Worm (Caenorhabditis elegans) whole organism, L1 larva: ENCODE results near the gene slo-2.

Source experiments
- C34B4.2 ChIP-seq: sonication (generic microtip); optimal IDR thresholded peaks from 2 replicates; lab custom pipeline; 2017; ENCODE audit warnings: mild to moderate bottlenecking, missing genetic modification characterization, missing compliant biosample characterization
- alr-1 ChIP-seq: fragments of 200-800 bp; sonication (Bioruptor generic); optimal IDR thresholded peaks from 2 replicates; lab custom pipeline; 2018; ENCODE audit warnings: borderline replicate concordance, mild to moderate bottlenecking, missing genetic modification characterization, missing compliant biosample characterization
- aly-2 ChIP-seq: fragments of 150-350 bp; optimal IDR thresholded peaks from 2 replicates; lab custom pipeline; 2014; ENCODE audit warnings: missing biosample characterization, missing genetic modification characterization
- ceh-8 ChIP-seq: fragments of 200-800 bp; sonication (Bioruptor generic); optimal IDR thresholded peaks from 2 replicates; lab custom pipeline; 2018; ENCODE audit warnings: mild to moderate bottlenecking, missing genetic modification characterization, moderate library complexity, missing compliant biosample characterization
- ceh-82 ChIP-seq, 3 experiments: fragments of 150-350 bp in 1 of 3; sonication (generic microtip) in 2 of 3; optimal IDR thresholded peaks; 2 replicates each; lab custom pipeline; 2014 to 2017; ENCODE audit warnings: missing biosample characterization in 3 of 3, missing genetic modification characterization in 3 of 3
- ceh-88 ChIP-seq: fragments of 200-800 bp; sonication (Bioruptor generic); IDR thresholded peaks from 2 replicates; pipeline ENCODE4 v1.3.6; 2022; ENCODE audit warnings: missing genetic modification characterization, missing compliant biosample characterization
- ceh-90 ChIP-seq: sonication (generic microtip); optimal IDR thresholded peaks from 2 replicates; lab custom pipeline; 2016; ENCODE audit warnings: missing genetic modification characterization, missing compliant biosample characterization
- efl-1 ChIP-seq, 4 experiments: fragments of 150-350 bp; optimal IDR thresholded peaks in 3 of 4; peaks in 1 of 4; 1 replicate in 1 of 4; 2 replicates in 3 of 4; lab custom pipeline; 2014; ENCODE audit warnings: missing biosample characterization in 2 of 4, missing genetic modification characterization in 2 of 4, missing genetic modification reagents in 2 of 4
- efl-3 ChIP-seq: fragments of 200-800 bp; sonication (Bioruptor generic); optimal IDR thresholded peaks from 2 replicates; lab custom pipeline; 2018; ENCODE audit warnings: mild to moderate bottlenecking, missing genetic modification characterization, missing compliant biosample characterization
- elt-2 ChIP-seq: sonication (generic microtip); optimal IDR thresholded peaks from 2 replicates; lab custom pipeline; 2016; ENCODE audit warnings: missing genetic modification characterization, mild to moderate bottlenecking, inconsistent platforms, missing compliant biosample characterization, missing genetic modification reagents
- elt-3 ChIP-seq, 6 experiments: fragments of 150-350 bp in 1 of 6; sonication (generic microtip); optimal IDR thresholded peaks; 2 replicates each; lab custom pipeline; 2017 to 2018; ENCODE audit warnings: missing biosample characterization in 6 of 6, missing genetic modification characterization in 6 of 6, inconsistent platforms in 1 of 6
- fkh-4 ChIP-seq: sonication (generic microtip); optimal IDR thresholded peaks from 2 replicates; lab custom pipeline; 2016; ENCODE audit warnings: missing compliant biosample characterization, missing genetic modification characterization, borderline replicate concordance
- irx-1 ChIP-seq: sonication (generic microtip); optimal IDR thresholded peaks from 2 replicates; lab custom pipeline; 2016; ENCODE audit warnings: missing genetic modification characterization, missing compliant biosample characterization
- jun-1 ChIP-seq: fragments of 150-350 bp; optimal IDR thresholded peaks from 2 replicates; lab custom pipeline; 2014; ENCODE audit warnings: missing biosample characterization, missing genetic modification reagents, missing genetic modification characterization
- lin-14 ChIP-seq: fragments of 200-800 bp; sonication (Bioruptor generic); optimal IDR thresholded peaks from 2 replicates; lab custom pipeline; 2018; ENCODE audit warnings: mild to moderate bottlenecking, missing genetic modification characterization, moderate library complexity, missing compliant biosample characterization
- lir-3 ChIP-seq: sonication (generic microtip); optimal IDR thresholded peaks from 2 replicates; lab custom pipeline; 2016; ENCODE audit warnings: mild to moderate bottlenecking, missing genetic modification characterization, moderate library complexity, missing compliant biosample characterization; ENCODE audit not compliant: poor library complexity
- mef-2 ChIP-seq: fragments of 150-350 bp; optimal IDR thresholded peaks from 2 replicates; lab custom pipeline; 2014; ENCODE audit warnings: missing biosample characterization, missing genetic modification characterization
- nhr-11 ChIP-seq: fragments of 150-350 bp; optimal IDR thresholded peaks from 2 replicates; lab custom pipeline; 2014; ENCODE audit warnings: missing biosample characterization, missing genetic modification characterization
- nhr-12 ChIP-seq: sonication (generic microtip); optimal IDR thresholded peaks from 2 replicates; lab custom pipeline; 2017; ENCODE audit warnings: missing biosample characterization, missing genetic modification characterization
- nhr-237 ChIP-seq: fragments of 150-350 bp; optimal IDR thresholded peaks from 2 replicates; lab custom pipeline; 2014; ENCODE audit warnings: missing biosample characterization, missing genetic modification characterization
- nhr-28 ChIP-seq: fragments of 150-350 bp; optimal IDR thresholded peaks from 2 replicates; lab custom pipeline; 2014; ENCODE audit warnings: missing biosample characterization, missing genetic modification characterization
- nhr-47 ChIP-seq: sonication (generic microtip); optimal IDR thresholded peaks from 2 replicates; lab custom pipeline; 2016; ENCODE audit warnings: mild to moderate bottlenecking, missing genetic modification characterization, moderate library complexity, missing compliant biosample characterization
- nhr-77 ChIP-seq: fragments of 150-350 bp; optimal IDR thresholded peaks from 2 replicates; lab custom pipeline; 2014; ENCODE audit warnings: missing biosample characterization, missing genetic modification characterization
- nhr-85 ChIP-seq: sonication (generic microtip); peaks from one replicate; lab custom pipeline; 2016; ENCODE audit warnings: missing genetic modification characterization, inconsistent platforms, missing compliant biosample characterization
- pag-3 ChIP-seq: sonication (generic microtip); optimal IDR thresholded peaks from 2 replicates; lab custom pipeline; 2017; ENCODE audit warnings: missing genetic modification characterization, mild to moderate bottlenecking, missing compliant biosample characterization, antibody characterized with exemption, borderline replicate concordance; ENCODE audit not compliant: insufficient read depth
- pqm-1 ChIP-seq: sonication (generic microtip); optimal IDR thresholded peaks from 3 replicates; lab custom pipeline; 2017; ENCODE audit warnings: missing biosample characterization, missing genetic modification characterization
- skn-1 ChIP-seq: fragments of 150-350 bp; optimal IDR thresholded peaks from 2 replicates; lab custom pipeline; 2014; ENCODE audit warnings: missing biosample characterization, missing genetic modification characterization
- snpc-4 ChIP-seq: fragments of 150-350 bp; optimal IDR thresholded peaks from 2 replicates; lab custom pipeline; 2014; ENCODE audit warnings: missing biosample characterization, missing genetic modification characterization
- sox-4 ChIP-seq: sonication (generic microtip); optimal IDR thresholded peaks from 2 replicates; lab custom pipeline; 2016; ENCODE audit warnings: missing genetic modification characterization, missing compliant biosample characterization
- unc-30 ChIP-seq: sonication (generic microtip); optimal IDR thresholded peaks from 2 replicates; lab custom pipeline; 2017; ENCODE audit warnings: missing biosample characterization, missing genetic modification characterization
- unc-62 ChIP-seq: fragments of 150-350 bp; optimal IDR thresholded peaks from 2 replicates; lab custom pipeline; 2014; ENCODE audit warnings: missing biosample characterization, missing genetic modification reagents, missing genetic modification characterization

The slo-2 gene

DNA sequence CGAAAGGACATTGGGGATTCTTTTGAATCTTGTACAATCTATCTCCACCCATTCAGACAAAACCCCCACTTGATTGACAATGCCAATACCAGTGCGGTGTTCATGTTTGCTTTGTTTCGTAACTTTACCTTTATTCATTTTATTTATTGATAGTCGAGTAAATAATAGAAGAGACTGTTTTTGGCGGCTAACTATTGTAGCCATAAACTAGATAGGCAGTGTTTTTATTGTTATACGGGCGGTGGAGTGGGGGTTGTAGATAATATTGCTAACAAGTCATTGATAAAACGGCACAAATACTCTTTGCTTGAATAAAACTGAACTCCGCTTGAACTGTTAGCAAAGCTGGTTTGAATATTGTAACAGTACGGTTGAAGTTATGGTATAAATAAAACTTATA, 40.8 kb downstream of the slo-2 start:
- TF ChIP-seq efl-1 (optimal IDR thresholded peaks at IDR 0.05; lab: Kevin White, UChicago) (no peak), efl-1 (GFP tag; optimal IDR thresholded peaks at IDR 0.05 in 1 of 2; lab: Kevin White, UChicago) (peak in 1 of 2 experiments; percentile 34), ceh-88 (no peak), lin-14 (GFP tag; lab: Kevin White, UChicago) (peak; percentile 43)
- TF ChIP-seq, all 84 proteins: peak for 2

DNA sequence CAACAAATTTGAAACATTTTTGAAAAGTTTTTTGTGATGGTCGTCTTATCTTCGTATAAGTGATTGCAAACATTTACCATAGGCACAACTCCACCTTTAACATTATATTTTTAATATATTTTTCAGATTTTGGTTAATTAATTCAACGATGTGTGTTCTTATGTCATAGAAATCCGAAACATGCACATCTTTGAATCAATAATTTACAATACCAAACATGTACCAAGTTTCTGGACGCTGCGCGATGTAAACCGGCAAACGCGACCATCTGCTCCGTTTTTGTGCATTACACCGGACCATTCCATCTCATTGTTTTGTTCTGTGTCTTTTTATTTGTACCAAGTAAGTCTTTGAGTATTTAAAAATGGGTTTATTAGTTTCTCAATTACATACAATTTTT, 48.2 kb downstream of the slo-2 start, which contains the start of gene pgp-4:
Gene pgp-4 (plus strand): TSS at position 301 of the 400 bp plus-strand sequence.
- no peak for TF ChIP-seq ceh-90 (tag; lab: Kevin White, UChicago)
- TF ChIP-seq lin-14 (GFP tag; lab: Kevin White, UChicago), result no peak
- no peak for TF ChIP-seq irx-1
- no peak for TF ChIP-seq ceh-82 (tag; optimal IDR thresholded peaks at IDR 0.05; lab: Kevin White, UChicago)
- TF ChIP-seq jun-1 (tag; lab: Kevin White, UChicago), result no peak
- TF ChIP-seq alr-1 (tag; lab: Kevin White, UChicago), result no peak
- TF ChIP-seq mef-2 (tag; lab: Kevin White, UChicago), result no peak
- TF ChIP-seq nhr-12 (tag; lab: Kevin White, UChicago), result no peak
- TF ChIP-seq nhr-47 (tag; lab: Kevin White, UChicago), result no peak
- TF ChIP-seq pag-3 (tag; lab: Kevin White, UChicago), result no peak
- no peak for TF ChIP-seq fkh-4 (tag; lab: Kevin White, UChicago)
- no peak for TF ChIP-seq unc-62 (GFP tag; lab: Kevin White, UChicago)
- TF ChIP-seq, all 84 proteins: peak for 0

DNA sequence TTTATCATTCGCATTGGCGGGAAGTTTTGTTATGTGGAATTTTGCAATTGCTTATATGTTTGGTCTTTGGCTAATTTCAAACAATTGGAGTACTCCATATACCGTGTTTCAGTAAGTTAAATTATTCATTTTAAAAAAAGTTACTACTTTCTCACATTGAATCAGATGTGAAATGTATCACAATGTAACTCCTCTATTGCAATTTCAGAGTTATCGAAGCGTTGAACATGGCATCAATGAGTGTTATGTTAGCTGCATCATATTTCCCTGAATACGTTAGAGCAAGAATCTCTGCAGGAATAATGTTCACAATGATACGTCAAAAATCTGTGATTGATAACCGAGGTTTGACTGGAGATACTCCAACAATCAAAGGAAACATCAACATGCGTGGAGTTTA, 49.9 kb downstream of the slo-2 start:
- TF ChIP-seq nhr-11 (tag; lab: Kevin White, UChicago), result no peak
- TF ChIP-seq nhr-237 (tag; lab: Kevin White, UChicago), result no peak
- no peak for TF ChIP-seq ceh-8 (GFP tag; lab: Kevin White, UChicago)
- no peak for TF ChIP-seq efl-3 (GFP tag; lab: Kevin White, UChicago)
- no peak for TF ChIP-seq C34B4.2 (tag; lab: Kevin White, UChicago)
- TF ChIP-seq ceh-90 (tag; lab: Kevin White, UChicago), result no peak
- no peak for TF ChIP-seq pag-3 (tag; lab: Kevin White, UChicago)

DNA sequence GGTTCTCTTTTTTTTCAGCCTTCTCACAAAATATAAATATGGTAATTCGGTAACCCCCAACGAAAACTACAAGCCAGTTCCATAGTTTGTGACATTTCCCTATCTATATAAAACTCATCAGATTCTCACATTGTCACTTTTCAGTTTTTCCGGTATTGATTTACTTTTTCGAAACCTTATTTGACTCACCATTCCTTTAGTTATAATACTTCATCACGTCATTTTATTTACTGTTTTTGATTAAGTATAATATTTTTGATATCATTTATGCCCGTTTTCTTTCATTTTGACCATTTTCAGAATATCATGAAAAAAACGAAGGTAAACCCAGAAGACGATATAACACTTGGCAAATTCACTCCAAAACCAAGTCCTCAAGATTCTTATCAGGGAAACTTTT, 53.9 kb downstream of the slo-2 start, which contains the start of gene pgp-3:
Gene pgp-3 (plus strand): TSS at position 301 of the 400 bp plus-strand sequence.
- TF ChIP-seq nhr-77 (tag; lab: Kevin White, UChicago), result no peak
- no peak for TF ChIP-seq aly-2

DNA sequence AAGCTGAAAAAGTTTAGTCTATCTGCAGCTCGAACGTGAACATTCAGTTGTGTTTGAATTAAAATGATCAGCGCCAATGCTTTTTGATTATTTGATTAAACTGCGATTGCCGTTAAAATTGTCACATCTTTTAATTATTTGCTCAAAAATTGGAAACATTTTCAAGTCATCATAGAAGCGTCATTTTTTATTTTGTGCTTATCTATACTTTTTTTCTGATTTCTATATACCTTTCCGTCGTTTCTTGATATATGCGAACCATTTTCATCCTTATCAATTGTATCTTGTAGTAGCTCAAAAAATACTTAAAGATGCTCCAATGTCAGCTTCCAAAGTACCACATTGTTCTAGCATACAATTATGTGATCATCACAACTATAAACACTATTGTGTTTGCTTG, 54.4 kb downstream of the slo-2 start:
- no peak for TF ChIP-seq skn-1 (tag; lab: Kevin White, UChicago)
- no peak for TF ChIP-seq pqm-1 (tag; lab: Kevin White, UChicago)
- no peak for TF ChIP-seq elt-3 (tag; optimal IDR thresholded peaks at IDR 0.05; lab: Kevin White, UChicago)
- no peak for TF ChIP-seq nhr-28
- no peak for TF ChIP-seq snpc-4 (tag; lab: Kevin White, UChicago)
- TF ChIP-seq mef-2 (tag; lab: Kevin White, UChicago), result no peak
- TF ChIP-seq elt-2 (tag; lab: Kevin White, UChicago), result peak; percentile 71
- TF ChIP-seq nhr-237 (tag; lab: Kevin White, UChicago), result no peak

DNA sequence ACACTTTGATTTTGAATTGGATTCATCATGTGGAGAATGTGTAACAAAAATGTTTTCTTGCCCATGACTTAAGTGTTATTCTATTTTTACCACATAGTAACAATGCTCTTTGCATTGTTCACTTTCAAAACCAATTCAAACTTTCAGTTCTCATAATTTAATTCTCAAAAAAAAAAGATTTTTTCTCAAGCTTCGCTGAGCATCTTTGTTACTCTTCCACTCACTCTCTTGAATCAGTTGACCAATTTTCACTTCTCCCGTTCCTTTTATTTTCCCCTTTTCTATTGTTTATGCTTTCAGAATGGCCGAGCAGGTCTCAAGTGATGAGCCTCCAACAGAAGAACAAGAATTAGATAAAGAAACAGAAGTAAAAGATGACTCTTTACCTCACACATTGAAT, 59.6 kb downstream of the slo-2 start, which contains the start of gene oct-2:
Gene oct-2 (plus strand): TSS at position 301 of the 400 bp plus-strand sequence.
- TF ChIP-seq unc-30 (tag; lab: Kevin White, UChicago) (no peak), nhr-85 (tag; lab: Kevin White, UChicago) (no peak), sox-4 (no peak), lir-3 (tag; lab: Kevin White, UChicago) (no peak)
- TF ChIP-seq, all 84 proteins: peak for 0
